Worm (Caenorhabditis elegans) whole organism, L4 larva: ENCODE data around the gene C47G2.3.

Experiments used
- R02D3.7 ChIP-seq: fragments of 150-350 bp; sonication (generic microtip); optimal IDR thresholded peaks from 3 replicates; lab custom pipeline; 2014; ENCODE audit warnings: missing biosample characterization, missing genetic modification characterization
- dpl-1 ChIP-seq: fragments of 150-350 bp; optimal IDR thresholded peaks from 2 replicates; lab custom pipeline; 2014; ENCODE audit warnings: missing biosample characterization, missing genetic modification reagents, missing genetic modification characterization
- egl-27 ChIP-seq: sonication (generic microtip); optimal IDR thresholded peaks from 3 replicates; lab custom pipeline; 2017; ENCODE audit warnings: missing biosample characterization, missing genetic modification reagents, missing genetic modification characterization
- pha-4 ChIP-seq, 2 experiments: fragments of 150-350 bp in 1 of 2; fragments of 200-800 bp in 1 of 2; sonication (Bioruptor generic) in 1 of 2; IDR thresholded peaks in 1 of 2; optimal IDR thresholded peaks in 1 of 2; 2 replicates each; pipeline versions ENCODE4 v1.3.6 to Lab custom; 2014 to 2022; ENCODE audit warnings: missing genetic modification characterization in 2 of 2, missing genetic modification reagents in 2 of 2, missing biosample characterization in 1 of 2, missing compliant biosample characterization in 1 of 2

- TF ChIP-seq R02D3.7 (no peak), dpl-1 (GFP tag; lab: Kevin White, UChicago) (peak; percentile 25), pha-4 (GFP tag; IDR thresholded peaks at IDR 0.05; lab: Robert Waterston, UW) (peak; percentile 65; the same call in 1 of the 2 replicates), pha-4 (tag; optimal IDR thresholded peaks at IDR 0.05; lab: Kevin White, UChicago) (no peak), egl-27 (no peak)
Observed at ce11 chrII:11333846-11334638, 44.1 kb upstream of the C47G2.3 start.
